Worm (Caenorhabditis elegans): Measurements from ENCODE around the gene enee-1.
A peak's percentile ranks its signal among the peaks of the same experiment; 100 is the strongest.

The enee-1 gene

ce11 chrII:44740-45139 lies 20.3 kb downstream of the enee-1 start, which contains the start of gene rpoa-49:
Gene rpoa-49, plus strand, starts transcription at chrII:45040.
- no peak for TF ChIP-seq ceh-18 (tag; optimal IDR thresholded peaks at IDR 0.05)
- no peak for TF ChIP-seq K02D7.2 (tag; optimal IDR thresholded peaks at IDR 0.05)
- no peak for TF ChIP-seq ztf-16 (tag; optimal IDR thresholded peaks at IDR 0.05)
- TF ChIP-seq tbx-2 (tag; optimal IDR thresholded peaks at IDR 0.05) = no peak
- TF ChIP-seq npax-4 (tag; optimal IDR thresholded peaks at IDR 0.05) = no peak
- TF ChIP-seq unc-86 (tag; optimal IDR thresholded peaks at IDR 0.05) = no peak
- TF ChIP-seq ceh-19 (GFP tag; optimal IDR thresholded peaks at IDR 0.05) = no peak
- no peak for TF ChIP-seq ttx-3 (tag; optimal IDR thresholded peaks at IDR 0.05)
- no peak for TF ChIP-seq pha-2 (tag; optimal IDR thresholded peaks at IDR 0.05)
- no peak for TF ChIP-seq nhr-232 (tag; optimal IDR thresholded peaks at IDR 0.05)
- TF ChIP-seq ama-1 (optimal IDR thresholded peaks at IDR 0.05) = no peak
- TF ChIP-seq ceh-48 (tag; optimal IDR thresholded peaks at IDR 0.05) = no peak
- TF ChIP-seq ceh-22 (tag; optimal IDR thresholded peaks at IDR 0.05) = no peak

- TF ChIP-seq ceh-22 (tag; optimal IDR thresholded peaks at IDR 0.05) (no peak), dmd-4 (tag; optimal IDR thresholded peaks at IDR 0.05; ENCODE audit: borderline replicate concordance) (no peak), ceh-6 (GFP tag; optimal IDR thresholded peaks at IDR 0.05) (no peak), F13H6.1 (tag; optimal IDR thresholded peaks at IDR 0.05) (no peak)
These were observed 21.6 kb downstream of the enee-1 start, which contains the start of gene rpt-4 for ce11 chrII:46116-46515. Gene rpt-4, minus strand, starts transcription at chrII:46216.

DNA sequence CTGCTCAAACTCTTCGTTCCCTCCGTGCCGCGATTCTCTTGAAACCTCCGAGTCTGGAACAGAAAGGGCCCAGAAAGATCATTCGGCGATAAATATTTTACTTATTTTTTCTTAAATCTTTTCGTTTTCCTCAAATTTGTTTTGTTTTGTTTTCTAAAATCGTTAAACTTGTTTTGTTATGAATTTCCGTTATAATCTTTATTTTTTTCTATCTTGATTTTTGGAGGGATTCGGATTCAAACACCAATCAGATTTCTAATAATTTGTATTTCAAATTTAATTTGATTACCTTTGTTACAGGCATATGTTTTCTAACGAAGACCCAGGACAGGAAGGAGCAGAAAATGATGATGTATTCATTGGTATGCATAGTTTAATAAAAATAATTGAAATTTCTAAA lies 22.8 kb downstream of the enee-1 start, which contains the start of gene C23H3.5:
Gene C23H3.5 (plus strand): TSS at position 301 of the 400 bp plus-strand sequence.
- TF ChIP-seq ahr-1 (tag; optimal IDR thresholded peaks at IDR 0.05) = no peak
- TF ChIP-seq dmd-4 (tag; optimal IDR thresholded peaks at IDR 0.05; ENCODE audit: borderline replicate concordance) = no peak
- TF ChIP-seq syd-9 (tag; optimal IDR thresholded peaks at IDR 0.05) = no peak
- TF ChIP-seq hlh-6 (tag; optimal IDR thresholded peaks at IDR 0.05) = no peak
- no peak for TF ChIP-seq unc-42 (tag; optimal IDR thresholded peaks at IDR 0.05)
- TF ChIP-seq sox-2 (GFP tag; IDR thresholded peaks at IDR 0.05) = no peak

ce11 chrII:50862-51261 lies 26.4 kb downstream of the enee-1 start:
- peak; percentile 4 for TF ChIP-seq elt-2 (tag; optimal IDR thresholded peaks at IDR 0.05)
- no peak for TF ChIP-seq pha-2 (tag; optimal IDR thresholded peaks at IDR 0.05)

DNA sequence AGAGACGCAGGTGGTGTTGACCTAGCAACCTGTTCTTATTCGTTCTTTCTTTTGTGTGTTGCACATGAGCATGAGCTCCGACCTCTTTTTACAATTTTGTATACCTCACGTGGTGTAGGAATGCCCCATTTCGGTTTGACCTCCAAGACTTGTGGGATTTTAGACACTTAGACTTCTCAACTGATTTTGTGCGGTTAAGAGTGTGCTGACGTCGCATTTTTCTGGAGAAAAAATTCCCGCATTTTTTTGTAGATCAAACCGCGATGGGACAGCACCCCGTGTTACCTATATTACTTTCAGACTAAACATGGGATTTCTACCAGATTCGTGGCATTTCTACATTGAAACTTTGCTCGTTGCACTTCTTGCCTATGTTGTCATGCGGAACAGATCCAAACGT lies 26.9 kb downstream of the enee-1 start, which contains the start of gene sptl-1:
Gene sptl-1 (plus strand): TSS at position 301 of the 400 bp plus-strand sequence.
- TF ChIP-seq hlh-6 (tag; optimal IDR thresholded peaks at IDR 0.05) (no peak), lim-6 (tag; optimal IDR thresholded peaks at IDR 0.05) (no peak), ceh-22 (tag; optimal IDR thresholded peaks at IDR 0.05) (no peak), hlh-15 (tag; optimal IDR thresholded peaks at IDR 0.05) (no peak)

DNA sequence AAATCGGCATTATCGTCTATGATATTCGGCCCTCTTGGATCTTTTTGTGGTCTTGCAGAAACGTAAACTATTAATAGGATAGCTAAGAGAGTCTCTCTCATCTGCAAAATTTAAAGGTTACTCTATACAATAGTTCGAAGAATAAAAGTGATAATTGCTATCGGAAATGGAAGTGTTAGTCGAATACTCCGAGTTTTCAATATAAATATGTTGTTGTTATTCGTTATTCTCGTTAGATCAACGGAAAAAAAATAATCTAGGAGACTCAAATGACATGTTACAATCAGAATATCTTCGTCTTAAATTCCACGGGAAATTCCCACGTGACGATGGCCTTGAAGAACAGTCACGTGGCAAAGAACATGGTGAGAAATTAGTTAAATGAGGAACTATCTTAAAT lies 30.7 kb downstream of the enee-1 start, which contains the start of gene tre-5:
Gene tre-5 (minus strand): TSS at position 101 of the 400 bp plus-strand sequence.
- TF ChIP-seq ets-4 (tag; optimal IDR thresholded peaks at IDR 0.05) (no peak), hlh-30 (tag; optimal IDR thresholded peaks at IDR 0.05; ENCODE audit: insufficient read depth) (peak; percentile 25)

DNA sequence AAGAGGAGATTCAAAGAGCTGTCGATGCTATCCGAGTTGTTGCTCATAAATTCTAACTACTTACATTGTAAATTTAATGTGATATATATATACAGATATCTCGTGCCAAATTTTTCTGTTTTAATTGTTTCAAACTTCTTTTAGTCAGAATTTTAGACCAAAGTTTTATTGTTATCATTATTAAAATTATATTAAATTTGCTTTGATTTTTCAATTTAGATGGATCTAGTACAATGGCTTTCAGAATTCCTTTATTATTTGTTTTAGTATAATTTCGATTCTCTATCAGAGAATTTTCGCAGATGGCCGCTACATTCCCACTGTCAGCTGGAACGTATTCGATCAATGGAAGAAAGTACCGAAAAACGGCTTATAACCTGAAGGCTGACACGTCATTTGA lies 32.9 kb downstream of the enee-1 start, which contains the start of gene ascc-1:
Gene ascc-1 (plus strand): TSS at position 301 of the 400 bp plus-strand sequence.
- TF ChIP-seq nhr-232 (tag; optimal IDR thresholded peaks at IDR 0.05) = no peak
- TF ChIP-seq T23F11.4 (GFP tag; optimal IDR thresholded peaks at IDR 0.05) = no peak
- no peak for TF ChIP-seq ceh-19 (GFP tag; optimal IDR thresholded peaks at IDR 0.05)
- no peak for TF ChIP-seq elt-2 (tag; optimal IDR thresholded peaks at IDR 0.05)
- TF ChIP-seq dmd-4 (tag; optimal IDR thresholded peaks at IDR 0.05; ENCODE audit: borderline replicate concordance) = no peak
- TF ChIP-seq ceh-9 (tag; optimal IDR thresholded peaks at IDR 0.05) = no peak
- TF ChIP-seq pha-4 (tag; optimal IDR thresholded peaks at IDR 0.05) = no peak
- no peak for TF ChIP-seq hlh-6 (tag; optimal IDR thresholded peaks at IDR 0.05)
- no peak for TF ChIP-seq madf-2 (tag; optimal IDR thresholded peaks at IDR 0.05)
- TF ChIP-seq sox-2 (GFP tag; IDR thresholded peaks at IDR 0.05) = no peak
- TF ChIP-seq sdc-2 (tag; optimal IDR thresholded peaks at IDR 0.05) = no peak
- no peak for TF ChIP-seq lim-6 (tag; optimal IDR thresholded peaks at IDR 0.05)

All from whole organism, late embryonic.